Worm (Caenorhabditis elegans): Measurements from ENCODE around the gene ZK742.6.

DNA sequence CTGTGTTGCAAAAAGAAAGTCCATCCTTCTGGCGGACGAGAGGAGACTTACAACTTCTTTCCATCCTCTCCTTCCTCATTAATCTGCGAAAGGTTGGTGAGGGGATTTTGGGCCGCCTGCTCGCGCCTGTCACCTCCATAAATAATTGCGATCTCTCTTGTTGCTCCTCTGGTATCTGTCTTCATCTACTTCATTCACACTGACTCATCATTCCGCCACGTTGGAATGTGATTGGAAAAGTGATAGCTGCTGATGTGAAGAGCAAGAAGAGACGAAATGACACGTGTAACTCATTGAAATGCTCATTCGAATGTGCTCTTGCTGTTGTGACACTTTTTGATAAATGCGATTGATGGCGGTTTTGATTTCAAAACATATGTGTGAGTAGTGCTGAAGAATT lies 7.9 kb upstream of the ZK742.6 start:
- TF ChIP-seq flt-1 (GFP tag; IDR thresholded peaks at IDR 0.05): no peak
- no peak for TF ChIP-seq ztf-29 (GFP tag; IDR thresholded peaks at IDR 0.05)
- TF ChIP-seq ztf-23 (GFP tag; IDR thresholded peaks at IDR 0.05): no peak
- no peak for TF ChIP-seq ref-1 (GFP tag; conservative IDR thresholded peaks at IDR 0.05)
- TF ChIP-seq tab-1 (GFP tag; IDR thresholded peaks at IDR 0.05): no peak
- no peak for TF ChIP-seq T22C8.4 (GFP tag; IDR thresholded peaks at IDR 0.05)
- TF ChIP-seq med-1 (GFP tag; optimal IDR thresholded peaks at IDR 0.05; ENCODE audit: insufficient read depth): no peak
- no peak for TF ChIP-seq klf-2 (GFP tag; conservative IDR thresholded peaks at IDR 0.05)
